Fruit fly (Drosophila melanogaster): ENCODE data around the gene Der-2.

DNA sequence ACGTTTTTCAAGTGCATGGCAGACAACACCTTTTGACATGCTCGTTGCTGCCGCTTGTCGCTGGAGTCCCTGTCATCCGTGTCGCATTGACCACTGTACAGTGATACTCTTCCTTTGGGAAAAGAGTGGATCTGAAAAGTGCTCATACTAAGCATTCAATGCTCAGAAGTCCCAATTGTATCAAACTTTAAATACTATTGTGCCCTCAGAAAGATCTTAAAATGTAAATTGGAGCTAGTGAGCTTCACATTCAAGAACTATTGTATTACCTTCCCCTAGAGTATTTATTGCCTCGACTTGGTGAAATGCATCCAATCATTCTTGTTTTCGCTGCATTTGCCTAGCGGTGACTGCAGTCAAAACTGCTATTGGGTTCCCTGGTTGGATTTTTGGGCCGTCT, 39.4 kb upstream of the Der-2 start:
- TF ChIP-seq ttk (optimal IDR thresholded peaks at IDR 0.05) (no peak), psq (optimal IDR thresholded peaks at IDR 0.05) (no peak), insv (optimal IDR thresholded peaks at IDR 0.05) (no peak), h (optimal IDR thresholded peaks at IDR 0.05) (no peak), Sin3A (optimal IDR thresholded peaks at IDR 0.05) (no peak)
